Fruit fly (Drosophila melanogaster): ENCODE measurements around the gene CG42353.

- TF ChIP-seq usp (GFP tag; optimal IDR thresholded peaks at IDR 0.05) (no peak), EcR (GFP tag; optimal IDR thresholded peaks at IDR 0.05) (no peak), pan (optimal IDR thresholded peaks at IDR 0.05) (no peak), psq (optimal IDR thresholded peaks at IDR 0.05) (no peak)
Observed at dm6 chrX:16105715-16106114, 969 bp upstream of the CG42353 start.
